Worm (Caenorhabditis elegans): ENCODE results near the gene mcm-7.

DNA sequence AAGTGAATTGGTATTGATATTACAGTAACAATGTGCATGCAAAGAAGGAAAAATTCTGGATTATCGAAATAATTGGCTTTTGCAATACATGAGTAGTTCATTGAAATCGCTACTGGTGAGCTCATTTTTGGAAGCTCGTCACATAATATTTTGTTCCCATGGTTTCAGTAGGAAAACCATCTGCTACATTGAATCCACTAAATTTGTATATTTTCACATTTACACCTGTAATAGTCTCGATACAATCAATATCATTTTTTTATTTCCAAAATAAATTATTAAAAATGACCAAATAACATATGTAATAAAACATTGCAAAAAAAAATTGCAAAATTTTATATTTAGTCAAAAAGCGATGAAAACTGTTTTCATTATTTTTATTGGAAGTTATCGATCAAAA is 31.9 kb upstream of the mcm-7 start, which contains the start of gene srh-192:
- no peak for TF ChIP-seq mdl-1 (tag; optimal IDR thresholded peaks at IDR 0.05)
- TF ChIP-seq unc-62 (GFP tag; optimal IDR thresholded peaks at IDR 0.05 in 1 of 2): peak in 1 of 2 experiments; percentile 15
- no peak for TF ChIP-seq unc-62 (tag; optimal IDR thresholded peaks at IDR 0.05)
- no peak for TF ChIP-seq F26F4.8 (GFP tag; conservative IDR thresholded peaks at IDR 0.05)
- no peak for TF ChIP-seq vab-7 (GFP tag; IDR thresholded peaks at IDR 0.05)
- no peak for TF ChIP-seq ZK546.5 (tag; optimal IDR thresholded peaks at IDR 0.05)
- TF ChIP-seq lsy-2 (tag; optimal IDR thresholded peaks at IDR 0.05): no peak
- no peak for TF ChIP-seq ceh-28 (tag; optimal IDR thresholded peaks at IDR 0.05)
- TF ChIP-seq aly-2 (tag; optimal IDR thresholded peaks at IDR 0.05): no peak
- no peak for TF ChIP-seq dmd-8 (GFP tag; IDR thresholded peaks at IDR 0.05)
- no peak for TF ChIP-seq snpc-4 (tag; optimal IDR thresholded peaks at IDR 0.05)
